Worm (Caenorhabditis elegans): ENCODE results near the gene W03A5.2.
A peak's percentile ranks its signal among the peaks of the same experiment; 100 is the strongest.

DNA sequence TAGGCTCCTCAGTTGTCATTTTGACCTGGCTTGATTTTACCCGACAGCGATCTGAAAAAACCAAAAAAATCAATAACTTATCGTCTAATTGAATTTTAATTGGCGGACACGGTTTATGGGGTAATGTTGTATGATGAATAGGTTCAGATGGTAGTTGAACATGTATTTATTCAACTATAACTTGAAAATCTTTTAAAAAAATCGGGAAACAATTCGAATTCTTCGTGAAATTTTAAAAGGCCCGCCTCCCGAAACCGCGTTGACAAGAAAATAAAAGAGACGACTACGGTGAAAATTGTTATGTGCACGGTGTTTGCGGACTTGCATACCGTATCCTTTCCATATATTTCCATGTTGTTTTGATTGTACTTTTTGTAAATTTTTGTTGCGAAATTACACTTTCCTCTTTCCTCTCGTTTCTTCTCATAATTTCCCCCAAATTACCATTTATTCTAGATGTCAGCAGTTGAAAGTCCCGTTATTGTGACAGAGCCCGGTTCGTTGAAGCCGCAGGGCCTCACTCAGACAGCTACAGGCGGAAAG, 36.9 kb downstream of the W03A5.2 start, which contains the start of the genes T24G10.2 and disl-2:
- no peak for TF ChIP-seq pha-4 (GFP tag; IDR thresholded peaks at IDR 0.05)
- peak; percentile 68 for TF ChIP-seq pha-4 (tag; optimal IDR thresholded peaks at IDR 0.05)
- TF ChIP-seq nhr-76 (tag; optimal IDR thresholded peaks at IDR 0.05) = peak; percentile 28
- no peak for TF ChIP-seq ztf-11 (tag; optimal IDR thresholded peaks at IDR 0.05)
- no peak for TF ChIP-seq ces-1 (GFP tag; optimal IDR thresholded peaks at IDR 0.05)
- TF ChIP-seq nhr-6 (tag; optimal IDR thresholded peaks at IDR 0.05) = peak; percentile 50
- no peak for TF ChIP-seq tra-1 (GFP tag; IDR thresholded peaks at IDR 0.05)
- no peak for TF ChIP-seq fos-1 (tag; optimal IDR thresholded peaks at IDR 0.05)
- no peak for TF ChIP-seq snpc-4 (tag; optimal IDR thresholded peaks at IDR 0.05)
- TF ChIP-seq ceh-82 (tag; optimal IDR thresholded peaks at IDR 0.05) = no peak
- TF ChIP-seq D1046.2 (GFP tag; IDR thresholded peaks at IDR 0.05) = no peak
- TF ChIP-seq ZK546.5 (tag; optimal IDR thresholded peaks at IDR 0.05) = no peak
- no peak for TF ChIP-seq nhr-11 (tag; optimal IDR thresholded peaks at IDR 0.05)
